Fruit fly (Drosophila melanogaster): ENCODE results near the gene CG10654.

Gene CG10654

dm6 chr3L:12456916-12457662 is 50.6 kb downstream of the CG10654 start (continued):
- TF ChIP-seq CG12071 (GFP tag; optimal IDR thresholded peaks at IDR 0.05) (no peak), HmgZ (tag; optimal IDR thresholded peaks at IDR 0.05) (peak; percentile 5), gce (GFP tag; IDR thresholded peaks at IDR 0.05) (no peak), CG15514 (GFP tag; optimal IDR thresholded peaks at IDR 0.05) (no peak), Optix (GFP tag; IDR thresholded peaks at IDR 0.05) (no peak), wor (GFP tag; IDR thresholded peaks at IDR 0.05) (peak; percentile 47), Hsf (GFP tag; optimal IDR thresholded peaks at IDR 0.05) (peak; percentile 72), Dref (GFP tag; IDR thresholded peaks at IDR 0.05) (no peak)
